Fruit fly (Drosophila melanogaster): ENCODE measurements around the gene MstProx.

MstProx gene

DNA sequence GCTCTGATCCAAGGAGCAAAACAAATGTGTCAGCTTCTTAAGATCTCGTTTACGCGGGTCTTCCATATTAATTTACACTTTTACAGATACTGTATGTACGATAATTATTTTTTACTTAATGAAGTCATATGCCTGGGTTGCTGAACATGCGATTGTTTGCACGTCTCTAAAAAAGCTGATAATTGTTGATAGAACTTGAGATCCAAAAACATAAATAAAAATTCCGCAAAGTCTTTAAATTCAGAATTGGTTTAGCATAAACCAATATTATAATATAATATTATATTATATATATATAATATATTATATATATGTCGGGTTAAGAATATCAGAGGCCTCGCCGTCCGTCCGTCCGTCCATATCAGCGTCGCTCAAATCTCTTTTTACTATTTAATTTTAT is 19.7 kb downstream of the MstProx start, which contains the start of gene CG43290:
Gene CG43290 (minus strand): TSS at position 101 of the 400 bp plus-strand sequence.
- no peak for TF ChIP-seq bab1 (GFP tag; optimal IDR thresholded peaks at IDR 0.05)
- TF ChIP-seq CG7045 (GFP tag; optimal IDR thresholded peaks at IDR 0.05) = no peak
- TF ChIP-seq CG33017 (tag; optimal IDR thresholded peaks at IDR 0.05) = no peak
- no peak for TF ChIP-seq CG14711 (tag; optimal IDR thresholded peaks at IDR 0.05)

DNA sequence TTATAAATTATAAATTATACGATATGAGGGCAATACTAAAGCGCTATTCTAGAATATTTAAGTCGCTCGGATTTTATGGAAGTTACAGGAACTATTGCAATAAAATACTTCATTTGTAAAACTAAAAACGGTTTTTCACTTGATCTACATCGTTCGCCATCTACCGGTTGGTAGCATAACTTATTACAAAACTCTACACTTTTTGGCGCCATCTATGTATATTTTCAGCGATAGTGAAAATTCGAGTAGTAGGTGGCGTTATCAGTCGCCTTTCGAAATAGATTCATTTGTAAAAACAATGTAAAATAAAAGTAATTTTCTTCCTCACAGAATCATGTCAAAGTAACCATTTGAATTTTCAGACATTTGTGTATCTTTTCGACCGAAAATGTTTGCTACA is 22.7 kb downstream of the MstProx start, which contains the start of gene nxf4:
Gene nxf4 (plus strand): TSS at position 286 of the 400 bp plus-strand sequence.
- TF ChIP-seq Hr96 (GFP tag; optimal IDR thresholded peaks at IDR 0.05) (peak; percentile 34), ovo (GFP tag; optimal IDR thresholded peaks at IDR 0.05) (no peak), CG11617 (GFP tag; optimal IDR thresholded peaks at IDR 0.05) (no peak)

DNA sequence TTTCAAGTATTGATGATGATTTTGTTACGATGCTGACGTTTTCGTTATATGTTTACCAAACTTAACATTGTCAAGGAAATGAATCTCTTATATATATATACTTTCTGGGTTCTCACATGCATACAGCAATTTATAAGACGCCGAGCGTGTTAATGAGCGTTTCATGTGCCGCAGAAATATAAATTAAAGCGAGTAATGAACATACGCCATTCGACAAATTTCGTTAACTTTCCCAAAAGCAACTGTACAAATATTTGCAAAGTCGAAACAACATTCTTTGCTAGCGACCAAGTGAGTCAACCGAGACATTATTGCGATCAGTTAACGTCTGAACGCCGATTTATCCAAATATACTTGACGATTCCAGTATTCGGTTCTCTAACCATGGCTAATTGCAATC is 24.3 kb downstream of the MstProx start, which contains the start of gene CG31496:
Gene CG31496 (plus strand): TSS at position 301 of the 400 bp plus-strand sequence.
- TF ChIP-seq toe (GFP tag; optimal IDR thresholded peaks at IDR 0.05) (no peak), CG11617 (GFP tag; optimal IDR thresholded peaks at IDR 0.05) (no peak), cic (GFP tag; optimal IDR thresholded peaks at IDR 0.05) (no peak), CG14711 (tag; optimal IDR thresholded peaks at IDR 0.05) (no peak), ovo (GFP tag; optimal IDR thresholded peaks at IDR 0.05) (no peak), Mnt (GFP tag; optimal IDR thresholded peaks at IDR 0.05) (no peak), CG5204 (GFP tag; optimal IDR thresholded peaks at IDR 0.05) (no peak), cnc (optimal IDR thresholded peaks at IDR 0.05) (no peak), Clk (GFP tag; optimal IDR thresholded peaks at IDR 0.05) (no peak), Hr96 (GFP tag; optimal IDR thresholded peaks at IDR 0.05) (no peak), tj (GFP tag; optimal IDR thresholded peaks at IDR 0.05) (no peak), kay (GFP tag; ENCODE audit: borderline replicate concordance) (no peak), bab1 (GFP tag; optimal IDR thresholded peaks at IDR 0.05) (no peak), CG7101 (tag; optimal IDR thresholded peaks at IDR 0.05) (no peak), CG1620 (GFP tag; optimal IDR thresholded peaks at IDR 0.05) (no peak), CG33017 (tag; optimal IDR thresholded peaks at IDR 0.05) (no peak), pad (GFP tag; optimal IDR thresholded peaks at IDR 0.05) (no peak), CG7045 (GFP tag; optimal IDR thresholded peaks at IDR 0.05) (no peak), CG12768 (GFP tag; optimal IDR thresholded peaks at IDR 0.05) (no peak), Crg-1 (GFP tag; optimal IDR thresholded peaks at IDR 0.05) (no peak)

DNA sequence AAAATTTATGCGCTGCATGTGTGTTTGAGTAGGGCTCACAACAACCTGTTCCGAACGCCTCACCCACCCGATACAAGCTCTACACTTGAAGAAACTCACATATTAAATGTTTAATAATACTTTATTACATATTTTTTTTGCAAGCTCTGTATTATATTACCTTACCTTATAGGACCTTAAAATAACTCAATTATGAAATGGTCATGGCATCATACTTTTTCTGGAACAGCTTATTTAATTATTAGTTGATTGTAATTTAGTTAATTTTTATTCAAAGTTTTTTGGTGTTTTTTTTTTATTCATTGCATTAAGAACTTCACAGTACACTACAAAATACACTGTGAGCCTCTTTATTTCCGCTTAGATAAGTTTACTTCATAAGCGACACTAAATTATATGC is 32.7 kb downstream of the MstProx start:
- TF ChIP-seq cic (GFP tag; optimal IDR thresholded peaks at IDR 0.05) (no peak), CG33017 (tag; optimal IDR thresholded peaks at IDR 0.05) (no peak), CG1620 (GFP tag; optimal IDR thresholded peaks at IDR 0.05) (no peak), pad (GFP tag; optimal IDR thresholded peaks at IDR 0.05) (no peak), toe (GFP tag; optimal IDR thresholded peaks at IDR 0.05) (no peak), CG12768 (GFP tag; optimal IDR thresholded peaks at IDR 0.05) (no peak), Clk (GFP tag; optimal IDR thresholded peaks at IDR 0.05) (no peak), ovo (GFP tag; optimal IDR thresholded peaks at IDR 0.05) (no peak), CG14711 (tag; optimal IDR thresholded peaks at IDR 0.05) (no peak), Mnt (GFP tag; optimal IDR thresholded peaks at IDR 0.05) (no peak), CG7101 (tag; optimal IDR thresholded peaks at IDR 0.05) (no peak)

DNA sequence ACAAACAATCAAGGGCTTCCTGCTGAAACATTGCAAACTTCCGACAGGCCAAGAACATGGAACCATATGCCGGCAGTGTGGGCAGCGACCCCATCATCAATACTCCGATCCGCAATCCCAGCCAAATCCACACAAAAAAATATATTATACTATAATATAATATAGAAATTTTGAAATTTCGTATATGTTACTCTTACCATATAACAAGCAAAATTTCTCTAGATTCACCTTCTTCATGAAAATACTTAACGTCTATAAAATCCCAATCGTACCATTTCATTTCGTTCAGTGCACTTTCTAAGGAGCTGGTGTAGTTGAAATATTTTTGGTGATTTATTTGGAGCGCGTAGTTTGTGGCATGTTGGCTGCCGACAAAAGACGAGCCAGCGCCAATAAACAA is 34.5 kb downstream of the MstProx start:
- TF ChIP-seq CG1620 (GFP tag; optimal IDR thresholded peaks at IDR 0.05) (no peak), CG14711 (tag; optimal IDR thresholded peaks at IDR 0.05) (no peak), ovo (GFP tag; optimal IDR thresholded peaks at IDR 0.05) (no peak), CG7045 (GFP tag; optimal IDR thresholded peaks at IDR 0.05) (no peak), CG12768 (GFP tag; optimal IDR thresholded peaks at IDR 0.05) (no peak), cnc (optimal IDR thresholded peaks at IDR 0.05) (no peak)

DNA sequence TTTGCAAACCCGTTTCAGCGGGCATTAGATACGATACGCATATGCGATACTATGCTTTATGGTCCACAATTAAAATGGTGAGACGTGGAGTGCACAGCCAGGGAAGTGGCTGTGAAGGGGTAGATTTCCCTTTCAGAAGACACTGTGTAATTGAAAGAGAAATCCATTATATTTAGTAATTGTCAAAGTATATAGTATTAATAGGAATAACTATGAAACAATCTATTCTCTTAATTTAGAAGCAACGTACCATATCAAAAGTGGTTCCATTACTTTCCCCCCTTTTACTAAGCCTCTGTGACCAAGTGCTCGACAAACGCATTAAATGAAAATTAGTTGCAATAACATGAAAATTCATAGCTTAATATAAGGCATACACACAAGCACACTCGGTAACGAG is 38.4 kb downstream of the MstProx start:
- TF ChIP-seq CG5204 (GFP tag; optimal IDR thresholded peaks at IDR 0.05) = no peak
- TF ChIP-seq kay (GFP tag; ENCODE audit: borderline replicate concordance) = no peak
- peak; percentile 19 for TF ChIP-seq toe (GFP tag; optimal IDR thresholded peaks at IDR 0.05)

DNA sequence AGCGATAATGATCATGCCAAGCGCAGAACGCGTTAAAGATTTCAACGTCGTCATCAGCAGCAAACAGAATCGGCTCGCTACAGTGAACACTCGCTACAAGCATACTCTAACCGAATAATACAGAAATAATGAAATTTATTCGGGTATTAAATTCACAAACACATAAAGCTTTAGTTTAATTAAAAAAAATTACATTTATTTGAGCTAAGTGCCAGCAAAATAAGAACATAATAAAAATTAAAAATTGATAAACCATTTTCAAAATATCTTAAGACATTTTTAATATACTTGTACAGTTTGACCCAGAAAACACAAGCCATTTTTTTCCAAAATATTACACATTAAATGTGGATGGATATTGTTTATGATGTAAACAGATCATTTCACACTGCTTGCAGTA is 42.9 kb downstream of the MstProx start:
- no peak for TF ChIP-seq ovo (GFP tag; optimal IDR thresholded peaks at IDR 0.05)
- no peak for TF ChIP-seq CG14711 (tag; optimal IDR thresholded peaks at IDR 0.05)
- no peak for TF ChIP-seq CG5204 (GFP tag; optimal IDR thresholded peaks at IDR 0.05)
- TF ChIP-seq bab1 (GFP tag; optimal IDR thresholded peaks at IDR 0.05) = no peak
- TF ChIP-seq cnc (optimal IDR thresholded peaks at IDR 0.05) = no peak
- no peak for TF ChIP-seq CG1620 (GFP tag; optimal IDR thresholded peaks at IDR 0.05)
- no peak for TF ChIP-seq CG11617 (GFP tag; optimal IDR thresholded peaks at IDR 0.05)
- TF ChIP-seq CG12768 (GFP tag; optimal IDR thresholded peaks at IDR 0.05) = no peak
- no peak for TF ChIP-seq CG7045 (GFP tag; optimal IDR thresholded peaks at IDR 0.05)
- TF ChIP-seq cic (GFP tag; optimal IDR thresholded peaks at IDR 0.05) = no peak
- TF ChIP-seq toe (GFP tag; optimal IDR thresholded peaks at IDR 0.05) = no peak
- TF ChIP-seq Mnt (GFP tag; optimal IDR thresholded peaks at IDR 0.05) = no peak
- no peak for TF ChIP-seq tj (GFP tag; optimal IDR thresholded peaks at IDR 0.05)
- no peak for TF ChIP-seq kay (GFP tag; ENCODE audit: borderline replicate concordance)
- TF ChIP-seq Crg-1 (GFP tag; optimal IDR thresholded peaks at IDR 0.05) = no peak
- TF ChIP-seq CG7101 (tag; optimal IDR thresholded peaks at IDR 0.05) = no peak
- no peak for TF ChIP-seq Clk (GFP tag; optimal IDR thresholded peaks at IDR 0.05)
- TF ChIP-seq CG33017 (tag; optimal IDR thresholded peaks at IDR 0.05) = no peak
